Worm (Caenorhabditis elegans) whole organism, early embryonic: ENCODE data around the gene dmsr-15.
A peak's percentile ranks its signal among the peaks of the same experiment; 100 is the strongest.

Experiments
- B0310.2 ChIP-seq: sonication (generic microtip); optimal IDR thresholded peaks from 2 replicates; lab custom pipeline; 2016; ENCODE audit warnings: mild to moderate bottlenecking, missing genetic modification characterization, missing compliant biosample characterization
- F13C5.2 ChIP-seq: sonication (generic microtip); optimal IDR thresholded peaks from 2 replicates; lab custom pipeline; 2017; ENCODE audit warnings: mild to moderate bottlenecking, missing genetic modification characterization, inconsistent platforms, missing compliant biosample characterization
- aly-1 ChIP-seq: sonication (generic microtip); optimal IDR thresholded peaks from 2 replicates; lab custom pipeline; 2016; ENCODE audit warnings: missing genetic modification characterization, missing compliant biosample characterization
- ama-1 ChIP-seq: fragments of 150-350 bp; optimal IDR thresholded peaks from 2 replicates; lab custom pipeline; 2014
- ceh-13 ChIP-seq: fragments of 200-800 bp; sonication (Bioruptor generic); optimal IDR thresholded peaks from 2 replicates; lab custom pipeline; 2018; ENCODE audit warnings: mild to moderate bottlenecking, missing genetic modification characterization, missing compliant biosample characterization
- ceh-36 ChIP-seq: sonication (generic microtip); optimal IDR thresholded peaks from 2 replicates; lab custom pipeline; 2016; ENCODE audit warnings: missing genetic modification characterization, inconsistent platforms, missing compliant biosample characterization
- ets-7 ChIP-seq: sonication (generic microtip); optimal IDR thresholded peaks from 2 replicates; lab custom pipeline; 2016; ENCODE audit warnings: missing genotype, missing genetic modification characterization, missing compliant biosample characterization
- flt-1 ChIP-seq: fragments of 200-800 bp; sonication (Bioruptor generic); IDR thresholded peaks from 2 replicates; pipeline ENCODE4 v1.3.6; 2022; ENCODE audit warnings: missing genetic modification characterization, missing compliant biosample characterization
- hmbx-1 ChIP-seq: sonication (generic microtip); optimal IDR thresholded peaks from 2 replicates; lab custom pipeline; 2016; ENCODE audit warnings: mild to moderate bottlenecking, missing genetic modification characterization, missing compliant biosample characterization
- hmg-4 ChIP-seq: fragments of 200-800 bp; sonication (Bioruptor generic); optimal IDR thresholded peaks from 2 replicates; lab custom pipeline; 2018; ENCODE audit warnings: mild to moderate bottlenecking, missing genetic modification characterization, missing compliant biosample characterization
- hnd-1 ChIP-seq: sonication (generic microtip); optimal IDR thresholded peaks from 2 replicates; lab custom pipeline; 2016; ENCODE audit warnings: missing genetic modification characterization, missing compliant biosample characterization
- pes-1 ChIP-seq: fragments of 200-800 bp; sonication (Bioruptor generic); IDR thresholded peaks from 2 replicates; pipeline ENCODE4 v1.3.6; 2022; ENCODE audit warnings: missing genetic modification reagents, missing genetic modification characterization, missing compliant biosample characterization
- scrt-1 ChIP-seq: fragments of 200-800 bp; sonication (Bioruptor generic); IDR thresholded peaks from 2 replicates; pipeline ENCODE4 v1.3.6; 2022; ENCODE audit warnings: missing genetic modification characterization, missing compliant biosample characterization
- sea-1 ChIP-seq: fragments of 200-800 bp; sonication (Bioruptor generic); conservative IDR thresholded peaks from 2 replicates; pipeline ENCODE4 v1.3.6; 2022; ENCODE audit warnings: missing genetic modification characterization, missing compliant biosample characterization
- tbx-11 ChIP-seq: fragments of 200-800 bp; sonication (Bioruptor generic); IDR thresholded peaks from 2 replicates; pipeline ENCODE4 v1.3.6; 2022; ENCODE audit warnings: missing genetic modification characterization, missing compliant biosample characterization
- tbx-37 ChIP-seq: fragments of 200-800 bp; sonication (Bioruptor generic); conservative IDR thresholded peaks from 2 replicates; pipeline ENCODE4 v1.3.6; 2022; ENCODE audit warnings: missing genetic modification reagents, missing genetic modification characterization, missing compliant biosample characterization
- tra-4 ChIP-seq: sonication (generic microtip); optimal IDR thresholded peaks from 2 replicates; lab custom pipeline; 2017; ENCODE audit warnings: missing genetic modification characterization, missing compliant biosample characterization

dmsr-15 gene

DNA sequence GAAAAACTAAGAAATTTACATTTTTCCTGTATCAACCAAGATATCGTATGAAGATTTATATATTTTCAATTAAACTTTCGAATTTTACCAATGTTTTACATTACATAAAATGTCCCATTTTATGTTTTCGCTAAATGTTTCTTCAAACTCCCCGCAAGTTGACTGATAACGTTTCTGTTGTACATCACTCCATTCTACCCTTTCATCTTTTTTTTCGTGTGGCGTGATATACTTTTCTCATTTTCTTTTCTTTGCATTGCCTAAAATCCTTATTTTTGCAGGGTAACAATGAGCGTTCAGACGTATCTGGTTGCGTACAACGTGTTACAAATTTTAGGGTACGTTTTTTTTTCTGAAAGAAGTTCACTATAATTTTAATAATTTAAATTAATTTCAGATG lies 10.3 kb upstream of the dmsr-15 start, which contains the start of gene hpo-8:
TSS of gene hpo-8 (plus strand) at position 282 of the 400 bp plus-strand sequence.
- TF ChIP-seq ceh-13 (no peak), ceh-36 (no peak), scrt-1 (GFP tag; lab: Robert Waterston, UW) (no peak), sea-1 (no peak), aly-1 (tag; lab: Kevin White, UChicago) (no peak), ets-7 (tag; lab: Kevin White, UChicago) (no peak), hnd-1 (tag; lab: Kevin White, UChicago) (no peak), tbx-11 (no peak), flt-1 (GFP tag; lab: Robert Waterston, UW) (no peak), ama-1 (no peak), F13C5.2 (tag; lab: Kevin White, UChicago) (no peak), tra-4 (tag; lab: Kevin White, UChicago) (no peak), pes-1 (GFP tag; lab: Robert Waterston, UW) (no peak), B0310.2 (tag; lab: Kevin White, UChicago) (no peak), hmg-4 (GFP tag; lab: Kevin White, UChicago) (no peak), tbx-37 (GFP tag; lab: Robert Waterston, UW) (no peak), hmbx-1 (tag; lab: Kevin White, UChicago) (no peak)

- TF ChIP-seq ets-7 (tag; lab: Kevin White, UChicago) (no peak), scrt-1 (GFP tag; lab: Robert Waterston, UW) (no peak), hnd-1 (tag; lab: Kevin White, UChicago) (no peak), B0310.2 (tag; lab: Kevin White, UChicago) (no peak), hmbx-1 (tag; lab: Kevin White, UChicago) (no peak), F13C5.2 (tag; lab: Kevin White, UChicago) (no peak), aly-1 (tag; lab: Kevin White, UChicago) (no peak), hmg-4 (GFP tag; lab: Kevin White, UChicago) (no peak), flt-1 (GFP tag; lab: Robert Waterston, UW) (no peak), tbx-11 (no peak), ceh-36 (no peak), ama-1 (no peak), pes-1 (GFP tag; lab: Robert Waterston, UW) (no peak), sea-1 (no peak), ceh-13 (no peak), tra-4 (tag; lab: Kevin White, UChicago) (no peak), tbx-37 (GFP tag; lab: Robert Waterston, UW) (no peak)
Measured at ce11 chrV:6838599-6838998, 9.9 kb upstream of the dmsr-15 start, which contains the start of gene T15B7.15. T15B7.15 (minus strand) TSS chrV:6838665.

- TF ChIP-seq tra-4 (tag; lab: Kevin White, UChicago) (no peak), hnd-1 (tag; lab: Kevin White, UChicago) (no peak), pes-1 (GFP tag; lab: Robert Waterston, UW) (no peak), ama-1 (no peak), scrt-1 (GFP tag; lab: Robert Waterston, UW) (no peak), ceh-13 (no peak), F13C5.2 (tag; lab: Kevin White, UChicago) (no peak), aly-1 (tag; lab: Kevin White, UChicago) (no peak), ets-7 (tag; lab: Kevin White, UChicago) (no peak), flt-1 (GFP tag; lab: Robert Waterston, UW) (no peak)
Measured at ce11 chrV:6836036-6836435, 7.3 kb upstream of the dmsr-15 start.

ce11 chrV:6835242-6835641 lies 6.6 kb upstream of the dmsr-15 start, which contains the start of the genes T15B7.14 and col-143:
T15B7.14 (minus strand) TSS chrV:6835342.
col-143 (plus strand) TSS chrV:6835635.
- TF ChIP-seq ets-7 (tag; lab: Kevin White, UChicago) (no peak), ama-1 (no peak), tra-4 (tag; lab: Kevin White, UChicago) (no peak), B0310.2 (tag; lab: Kevin White, UChicago) (no peak), F13C5.2 (tag; lab: Kevin White, UChicago) (no peak), pes-1 (GFP tag; lab: Robert Waterston, UW) (no peak)

- TF ChIP-seq ceh-36 (no peak), sea-1 (0 out of 2 replicates have a peak, but pooled peaks have one; percentile 7)
Measured at ce11 chrV:6831539-6831938, 2.9 kb upstream of the dmsr-15 start.

ce11 chrV:6830755-6831227 lies 2.1 kb upstream of the dmsr-15 start, which contains the start of gene col-142:
col-142 (plus strand) TSS chrV:6831177.
- TF ChIP-seq tra-4 (tag; lab: Kevin White, UChicago) (no peak), hnd-1 (tag; lab: Kevin White, UChicago) (no peak), flt-1 (GFP tag; lab: Robert Waterston, UW) (no peak), F13C5.2 (tag; lab: Kevin White, UChicago) (no peak), scrt-1 (GFP tag; lab: Robert Waterston, UW) (no peak), tbx-11 (no peak)

DNA sequence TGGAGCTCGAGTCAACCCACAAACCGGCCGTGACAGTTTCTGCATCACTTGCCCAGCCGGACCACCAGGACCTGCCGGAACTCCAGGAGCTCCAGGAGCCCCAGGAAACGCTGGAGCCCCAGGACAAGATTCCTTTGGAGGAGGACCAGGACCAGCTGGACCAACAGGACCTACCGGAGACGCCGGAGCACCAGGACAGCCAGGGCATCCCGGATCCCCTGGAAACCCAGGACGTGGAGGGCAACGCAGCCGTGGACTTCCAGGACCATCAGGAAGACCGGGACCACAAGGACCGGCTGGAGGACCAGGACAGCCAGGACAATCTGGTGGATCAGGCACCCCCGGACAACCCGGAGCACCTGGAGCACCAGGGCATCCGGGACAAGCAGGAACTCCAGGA lies 1.4 kb upstream of the dmsr-15 start:
- no peak for TF ChIP-seq hnd-1 (tag; lab: Kevin White, UChicago)
- no peak for TF ChIP-seq ama-1
- no peak for TF ChIP-seq tbx-11
- TF ChIP-seq tra-4 (tag; lab: Kevin White, UChicago): no peak

DNA sequence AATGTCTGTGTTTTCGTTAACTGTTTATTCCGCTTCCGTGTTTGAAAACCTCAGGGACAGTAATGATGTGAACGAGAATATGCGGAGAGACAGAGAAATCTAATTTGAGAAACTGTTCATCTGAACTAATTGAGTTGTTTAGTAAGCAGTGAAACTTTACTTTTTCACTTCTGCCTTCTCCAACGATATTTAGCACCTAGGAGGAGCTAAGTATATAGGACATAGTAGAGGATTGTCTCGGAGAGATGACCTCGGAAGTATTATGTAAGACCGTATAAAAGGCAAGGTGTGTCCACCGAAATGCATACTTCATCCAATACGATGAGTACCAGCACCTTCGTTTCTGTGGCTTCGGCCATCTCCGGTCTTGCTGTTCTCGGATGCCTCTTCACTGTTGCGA lies 718 bp upstream of the dmsr-15 start, which contains the start of gene col-141:
TSS of gene col-141 (plus strand) at position 301 of the 400 bp plus-strand sequence.
- TF ChIP-seq sea-1 (no peak), ceh-36 (no peak), scrt-1 (GFP tag; lab: Robert Waterston, UW) (no peak), flt-1 (GFP tag; lab: Robert Waterston, UW) (no peak), tbx-37 (GFP tag; lab: Robert Waterston, UW) (no peak), ceh-13 (no peak), hmbx-1 (tag; lab: Kevin White, UChicago) (no peak), ama-1 (no peak), hmg-4 (GFP tag; lab: Kevin White, UChicago) (no peak), hnd-1 (tag; lab: Kevin White, UChicago) (no peak), tbx-11 (no peak), tra-4 (tag; lab: Kevin White, UChicago) (no peak), ets-7 (tag; lab: Kevin White, UChicago) (no peak), F13C5.2 (tag; lab: Kevin White, UChicago) (no peak), pes-1 (GFP tag; lab: Robert Waterston, UW) (no peak)
